Fruit fly (Drosophila melanogaster): ENCODE data around the gene CG3119.

DNA sequence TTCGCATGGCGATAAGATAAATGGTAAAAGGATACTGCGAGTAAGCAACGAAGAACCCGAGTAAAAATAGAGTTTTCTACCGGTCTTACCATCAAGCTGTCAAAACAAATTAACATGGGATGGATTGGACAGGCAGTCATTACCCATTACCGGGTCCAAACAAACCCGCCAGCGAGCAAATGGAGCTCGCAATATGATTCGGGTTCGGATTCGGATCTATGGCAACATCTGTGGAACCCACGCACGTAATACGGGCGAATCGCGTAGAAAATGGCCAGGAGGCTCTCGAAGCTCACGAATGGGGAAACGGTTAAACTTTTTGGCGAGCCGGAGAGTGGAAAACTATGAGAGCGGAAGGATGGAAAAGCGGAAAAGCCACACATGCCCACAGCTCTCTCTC, 40.4 kb downstream of the CG3119 start:
- TF ChIP-seq dac (GFP tag; optimal IDR thresholded peaks at IDR 0.05) (no peak), spab (GFP tag; optimal IDR thresholded peaks at IDR 0.05) (no peak), Eip78C (GFP tag) (no peak)

Measured in whole organism, prepupa.